Worm (Caenorhabditis elegans) whole organism, mixed stage, embryonic: ENCODE data around the gene Y94H6A.7.

ENCODE experiments used
- M03D4.4 ChIP-seq: sonication (generic microtip); optimal IDR thresholded peaks from 2 replicates; lab custom pipeline; 2017; ENCODE audit warnings: mild to moderate bottlenecking, missing genetic modification characterization, missing compliant biosample characterization
- bed-3 ChIP-seq: fragments of 200-800 bp; sonication (Bioruptor generic); optimal IDR thresholded peaks from 3 replicates; lab custom pipeline; 2018; ENCODE audit warnings: mild to moderate bottlenecking, missing genetic modification characterization, moderate library complexity, missing compliant biosample characterization
- blmp-1 ChIP-seq: fragments of 150-350 bp; optimal IDR thresholded peaks from 2 replicates; lab custom pipeline; 2014; ENCODE audit warnings: missing biosample characterization, missing genetic modification characterization
- ceh-39 ChIP-seq: fragments of 150-350 bp; optimal IDR thresholded peaks from 2 replicates; lab custom pipeline; 2014; ENCODE audit warnings: missing biosample characterization, missing genetic modification characterization
- ceh-43 ChIP-seq: fragments of 200-800 bp; sonication (Bioruptor generic); optimal IDR thresholded peaks from 2 replicates; lab custom pipeline; 2018; ENCODE audit warnings: mild to moderate bottlenecking, missing genetic modification characterization, moderate library complexity, missing compliant biosample characterization
- ceh-83 ChIP-seq: fragments of 200-800 bp; sonication (Bioruptor generic); optimal IDR thresholded peaks from 2 replicates; lab custom pipeline; 2018; ENCODE audit warnings: mild to moderate bottlenecking, missing genetic modification characterization, missing compliant biosample characterization
- ces-1 ChIP-seq: fragments of 150-350 bp; optimal IDR thresholded peaks from 2 replicates; lab custom pipeline; 2014; ENCODE audit warnings: missing biosample characterization, missing genetic modification reagents, missing genetic modification characterization
- cnd-1 ChIP-seq: fragments of 200-800 bp; sonication (Bioruptor generic); optimal IDR thresholded peaks from 2 replicates; lab custom pipeline; 2018; ENCODE audit warnings: mild to moderate bottlenecking, missing genetic modification characterization, missing compliant biosample characterization
- drap-1 ChIP-seq: fragments of 200-800 bp; sonication (Bioruptor generic); optimal IDR thresholded peaks from 3 replicates; lab custom pipeline; 2018; ENCODE audit warnings: mild to moderate bottlenecking, missing genetic modification characterization, missing compliant biosample characterization
- elt-1 ChIP-seq: sonication (generic microtip); optimal IDR thresholded peaks from 2 replicates; lab custom pipeline; 2017; ENCODE audit warnings: missing genetic modification characterization, mild to moderate bottlenecking, missing compliant biosample characterization, antibody characterized with exemption, moderate library complexity, borderline replicate concordance; ENCODE audit not compliant: insufficient read depth
- flh-1 ChIP-seq: fragments of 200-800 bp; sonication (Bioruptor generic); optimal IDR thresholded peaks from 2 replicates; lab custom pipeline; 2018; ENCODE audit warnings: mild to moderate bottlenecking, missing genetic modification characterization, moderate library complexity, missing compliant biosample characterization
- ham-2 ChIP-seq: fragments of 200-800 bp; sonication (Bioruptor generic); optimal IDR thresholded peaks from 2 replicates; lab custom pipeline; 2018; ENCODE audit warnings: mild to moderate bottlenecking, missing genetic modification characterization, missing compliant biosample characterization
- hlh-1 ChIP-seq: fragments of 150-350 bp; optimal IDR thresholded peaks from 2 replicates; lab custom pipeline; 2014; ENCODE audit warnings: missing biosample characterization, missing genetic modification reagents, missing genetic modification characterization
- lin-13 ChIP-seq: fragments of 150-350 bp; optimal IDR thresholded peaks from 2 replicates; lab custom pipeline; 2014; ENCODE audit warnings: missing biosample characterization, missing genetic modification characterization
- lin-32 ChIP-seq: fragments of 200-800 bp; sonication (Bioruptor generic); optimal IDR thresholded peaks from 2 replicates; lab custom pipeline; 2018; ENCODE audit warnings: mild to moderate bottlenecking, missing genetic modification characterization, missing compliant biosample characterization
- lsy-2 ChIP-seq: fragments of 150-350 bp; optimal IDR thresholded peaks from 2 replicates; lab custom pipeline; 2014; ENCODE audit warnings: missing biosample characterization, missing genetic modification characterization
- mab-5 ChIP-seq: fragments of 150-350 bp; optimal IDR thresholded peaks from 2 replicates; lab custom pipeline; 2014; ENCODE audit warnings: missing biosample characterization, missing genetic modification characterization
- mep-1 ChIP-seq: fragments of 150-350 bp; optimal IDR thresholded peaks from 2 replicates; lab custom pipeline; 2017; ENCODE audit warnings: missing biosample characterization, missing genetic modification reagents, missing genetic modification characterization, inconsistent platforms
- mls-2 ChIP-seq: sonication (generic microtip); optimal IDR thresholded peaks from 2 replicates; lab custom pipeline; 2016; ENCODE audit warnings: mild to moderate bottlenecking, missing genetic modification characterization, moderate library complexity, missing compliant biosample characterization
- nhr-12 ChIP-seq: fragments of 150-350 bp; optimal IDR thresholded peaks from 2 replicates; lab custom pipeline; 2014; ENCODE audit warnings: missing biosample characterization, missing genetic modification characterization
- nhr-2 ChIP-seq: fragments of 150-350 bp; optimal IDR thresholded peaks from 2 replicates; lab custom pipeline; 2014; ENCODE audit warnings: missing biosample characterization, missing genetic modification characterization
- nhr-237 ChIP-seq: fragments of 150-350 bp; optimal IDR thresholded peaks from 2 replicates; lab custom pipeline; 2014; ENCODE audit warnings: missing biosample characterization, missing genetic modification characterization
- nhr-28 ChIP-seq: fragments of 150-350 bp; optimal IDR thresholded peaks from 2 replicates; lab custom pipeline; 2014; ENCODE audit warnings: missing biosample characterization, missing genetic modification characterization
- nhr-76 ChIP-seq: sonication (generic microtip); optimal IDR thresholded peaks from 2 replicates; lab custom pipeline; 2017; ENCODE audit warnings: missing biosample characterization, missing genetic modification characterization
- pha-4 ChIP-seq: fragments of 150-350 bp; optimal IDR thresholded peaks from 2 replicates; lab custom pipeline; 2018; ENCODE audit warnings: missing biosample characterization, missing genetic modification reagents, missing genetic modification characterization
- sem-2 ChIP-seq: fragments of 200-800 bp; sonication (Bioruptor generic); optimal IDR thresholded peaks from 2 replicates; lab custom pipeline; 2018; ENCODE audit warnings: mild to moderate bottlenecking, missing genetic modification characterization, missing compliant biosample characterization
- snpc-4 ChIP-seq: fragments of 150-350 bp; optimal IDR thresholded peaks from 2 replicates; lab custom pipeline; 2014; ENCODE audit warnings: missing biosample characterization, missing genetic modification characterization
- sptf-1 ChIP-seq: sonication (generic microtip); optimal IDR thresholded peaks from 2 replicates; lab custom pipeline; 2017; ENCODE audit warnings: mild to moderate bottlenecking, missing genetic modification characterization, moderate library complexity, missing compliant biosample characterization
- tbx-8 ChIP-seq: fragments of 200-800 bp; sonication (Bioruptor generic); optimal IDR thresholded peaks from 2 replicates; lab custom pipeline; 2018; ENCODE audit warnings: mild to moderate bottlenecking, missing genetic modification characterization, moderate library complexity, missing compliant biosample characterization
- unc-120 ChIP-seq: sonication (generic microtip); optimal IDR thresholded peaks from 2 replicates; lab custom pipeline; 2017; ENCODE audit warnings: missing genetic modification characterization, missing compliant biosample characterization; ENCODE audit not compliant: poor library complexity, severe bottlenecking
- unc-39 ChIP-seq: fragments of 150-350 bp; optimal IDR thresholded peaks from 2 replicates; lab custom pipeline; 2014; ENCODE audit warnings: missing biosample characterization, missing genetic modification characterization
- unc-62 ChIP-seq: fragments of 150-350 bp; optimal IDR thresholded peaks from 2 replicates; lab custom pipeline; 2014; ENCODE audit warnings: missing biosample characterization, missing genetic modification reagents, missing genetic modification characterization
- ztf-11 ChIP-seq: fragments of 150-350 bp; optimal IDR thresholded peaks from 2 replicates; lab custom pipeline; 2014; ENCODE audit warnings: missing biosample characterization, missing genetic modification characterization

The Y94H6A.7 gene

DNA sequence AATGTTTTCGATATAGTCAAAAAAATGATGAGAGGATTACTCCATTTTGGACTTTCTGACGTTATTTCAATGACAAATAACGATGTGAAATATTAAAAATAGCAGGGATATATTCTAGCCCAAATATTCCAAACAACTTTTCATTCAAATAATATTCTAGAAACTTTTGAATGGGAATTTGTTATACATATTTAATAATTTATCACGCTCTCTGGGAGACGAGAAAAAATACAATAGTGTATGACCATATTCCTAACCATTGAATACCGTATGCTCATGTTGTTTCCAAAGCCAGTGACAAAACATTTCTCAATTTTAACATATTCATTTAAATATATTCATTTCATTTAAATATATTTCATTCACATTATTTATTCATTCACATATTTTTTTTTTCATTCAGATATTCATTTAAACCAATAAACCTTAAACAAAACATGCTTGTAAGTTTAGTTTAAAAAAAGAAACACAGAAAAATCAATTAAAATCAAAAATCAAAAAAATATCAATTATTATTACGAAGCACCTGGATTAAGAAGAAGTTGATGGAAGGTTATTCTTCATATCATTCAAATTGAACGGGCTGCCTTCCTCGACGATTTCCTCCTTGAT is 6.7 kb downstream of the Y94H6A.7 start:
- no peak for TF ChIP-seq ceh-39 (tag; lab: Kevin White, UChicago)
- TF ChIP-seq nhr-2 (tag; lab: Kevin White, UChicago) = no peak
- TF ChIP-seq lsy-2 (tag; lab: Kevin White, UChicago) = no peak
- no peak for TF ChIP-seq M03D4.4
- TF ChIP-seq pha-4 = no peak
- no peak for TF ChIP-seq sptf-1 (tag; lab: Kevin White, UChicago)

DNA sequence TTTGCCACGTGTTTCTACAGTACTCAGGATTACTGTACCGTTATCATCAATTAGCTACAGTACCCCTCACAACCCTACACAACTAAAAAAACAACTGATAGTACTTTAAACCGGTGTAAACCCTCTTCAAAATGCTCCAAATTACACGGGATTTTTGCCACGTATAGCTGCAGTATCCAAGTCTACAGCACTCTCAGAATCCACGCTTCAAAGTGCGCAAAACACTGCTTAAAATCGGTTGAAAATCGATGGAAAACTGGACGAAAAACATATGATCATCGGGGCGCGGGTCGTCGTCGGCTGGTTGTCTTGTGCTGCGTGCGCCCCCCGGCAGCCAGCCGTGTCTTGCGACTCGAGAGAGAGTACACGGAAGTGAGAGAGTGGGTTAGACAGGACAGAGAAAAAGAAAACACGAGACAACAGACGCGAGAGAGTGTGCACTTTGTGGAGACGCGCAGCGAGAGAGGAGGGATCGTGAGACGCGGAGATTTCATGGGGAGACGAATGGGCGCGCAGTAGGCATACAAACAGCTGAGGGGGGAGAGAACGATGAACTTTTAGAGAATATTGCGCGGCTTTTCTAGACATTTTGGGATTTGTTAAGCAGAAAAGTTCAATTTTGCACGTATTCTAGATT is 7.9 kb downstream of the Y94H6A.7 start:
- TF ChIP-seq ham-2 (GFP tag; lab: Kevin White, UChicago) (peak; percentile 8), lsy-2 (tag; lab: Kevin White, UChicago) (peak; percentile 37), bed-3 (GFP tag; lab: Kevin White, UChicago) (no peak), unc-62 (GFP tag; lab: Kevin White, UChicago) (peak; percentile 9), nhr-237 (tag; lab: Kevin White, UChicago) (peak; percentile 57), snpc-4 (no peak), blmp-1 (no peak), ceh-39 (tag; lab: Kevin White, UChicago) (no peak), unc-39 (no peak), drap-1 (GFP tag; lab: Kevin White, UChicago) (peak; percentile 8), cnd-1 (tag; lab: Kevin White, UChicago) (peak; percentile 11), pha-4 (peak; percentile 65), hlh-1 (tag; lab: Kevin White, UChicago) (peak; percentile 57), unc-120 (tag; lab: Kevin White, UChicago) (peak; percentile 39), tbx-8 (GFP tag; lab: Kevin White, UChicago) (no peak)

- TF ChIP-seq ceh-43 (GFP tag; lab: Kevin White, UChicago) (no peak), mls-2 (tag; lab: Kevin White, UChicago) (no peak), unc-120 (tag; lab: Kevin White, UChicago) (no peak), M03D4.4 (no peak), unc-62 (GFP tag; lab: Kevin White, UChicago) (no peak), lin-32 (GFP tag; lab: Kevin White, UChicago) (no peak), unc-39 (no peak), nhr-76 (no peak), nhr-28 (tag; lab: Kevin White, UChicago) (no peak), nhr-2 (tag; lab: Kevin White, UChicago) (no peak), nhr-12 (no peak), lsy-2 (tag; lab: Kevin White, UChicago) (no peak)
Observed at ce11 chrIV:2707012-2707411, 9.4 kb downstream of the Y94H6A.7 start, which contains the start of gene ubc-8. Gene ubc-8, minus strand, starts transcription at chrIV:2707238.

ce11 chrIV:2705675-2706074 is 10.7 kb downstream of the Y94H6A.7 start:
- TF ChIP-seq ztf-11 (tag; lab: Kevin White, UChicago) = no peak
- TF ChIP-seq ceh-43 (GFP tag; lab: Kevin White, UChicago) = no peak
- no peak for TF ChIP-seq pha-4
- TF ChIP-seq ceh-83 (GFP tag; lab: Kevin White, UChicago) = peak; percentile 11
- TF ChIP-seq nhr-12 = no peak

DNA sequence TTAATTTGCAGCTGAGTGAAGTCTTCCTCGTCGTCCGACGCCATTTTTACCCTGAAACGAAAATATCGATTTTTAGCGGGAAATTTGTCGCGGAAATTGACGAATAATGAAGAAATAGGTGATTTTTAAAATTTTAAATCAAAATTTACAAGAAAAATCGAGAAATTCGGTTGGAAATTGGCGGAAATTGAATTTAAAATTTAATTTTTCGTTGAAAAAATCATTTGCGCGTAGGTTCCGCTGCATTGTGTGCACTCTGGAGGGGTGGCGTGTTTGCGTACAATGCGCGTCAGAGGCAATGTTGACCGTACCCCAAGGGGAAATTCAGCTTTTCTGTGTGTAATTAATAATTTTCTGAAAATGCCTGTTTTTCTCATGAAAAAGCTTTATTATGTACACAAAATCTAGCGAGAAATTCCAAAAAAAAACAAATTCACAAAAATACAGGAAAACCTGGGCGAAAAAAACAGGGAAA is 12.4 kb downstream of the Y94H6A.7 start, which contains the start of gene Y94H6A.5:
Gene Y94H6A.5, minus strand, starts transcription at position 51 of the 475 bp plus-strand sequence.
- TF ChIP-seq bed-3 (GFP tag; lab: Kevin White, UChicago) (no peak), blmp-1 (no peak), mab-5 (no peak), nhr-237 (tag; lab: Kevin White, UChicago) (peak; percentile 2), elt-1 (tag; lab: Kevin White, UChicago) (no peak), sem-2 (GFP tag; lab: Kevin White, UChicago) (no peak), lsy-2 (tag; lab: Kevin White, UChicago) (peak; percentile 95), ham-2 (GFP tag; lab: Kevin White, UChicago) (no peak), mep-1 (tag; lab: Kevin White, UChicago) (peak; percentile 1), ces-1 (GFP tag; lab: Kevin White, UChicago) (peak; percentile 45), nhr-28 (tag; lab: Kevin White, UChicago) (no peak), nhr-2 (tag; lab: Kevin White, UChicago) (no peak), pha-4 (peak; percentile 49), ztf-11 (tag; lab: Kevin White, UChicago) (no peak), lin-13 (peak; percentile 59), flh-1 (GFP tag; lab: Kevin White, UChicago) (no peak)
- TF ChIP-seq, all 35 proteins: peak for 6
